Worm (Caenorhabditis elegans) whole organism, young adult: ENCODE data around the gene ndab-1.

ENCODE experiments used
- sdz-38 ChIP-seq: sonication (generic microtip); optimal IDR thresholded peaks from 2 replicates; lab custom pipeline; 2016; ENCODE audit warnings: missing genotype, missing genetic modification characterization, missing compliant biosample characterization
- unc-62 ChIP-seq: fragments of 150-350 bp; optimal IDR thresholded peaks from 2 replicates; lab custom pipeline; 2014; ENCODE audit warnings: missing biosample characterization, missing genetic modification reagents, missing genetic modification characterization

DNA sequence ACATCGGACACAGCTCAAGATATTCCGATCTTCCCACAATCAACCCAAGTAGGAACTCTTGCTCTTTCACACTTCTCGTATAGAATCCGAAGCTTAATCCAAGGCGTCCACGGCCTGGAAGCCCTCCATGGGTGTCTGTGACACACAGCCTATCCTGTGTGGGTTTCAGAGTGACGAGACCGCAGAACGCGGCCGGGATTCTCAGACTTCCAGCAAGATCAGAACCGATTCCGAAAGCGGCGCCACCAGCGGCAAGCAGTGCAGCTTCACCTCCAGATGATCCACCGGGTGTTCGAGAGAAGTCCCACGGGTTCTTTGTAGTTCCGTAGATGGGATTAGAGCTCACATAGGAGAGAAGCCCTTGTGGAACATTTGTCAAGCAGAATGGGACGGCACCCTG lies 12.7 kb downstream of the ndab-1 start:
- TF ChIP-seq sdz-38 (no peak), unc-62 (GFP tag; lab: Kevin White, UChicago) (no peak)
